Fruit fly (Drosophila melanogaster) whole organism, embryonic: Measurements from ENCODE around the gene CG5087.

Experiments used
- Ada2b ChIP-seq: fragments of 200-800 bp; sonication (Bioruptor generic); IDR thresholded peaks from 2 replicates; pipeline ENCODE4 v1.3.6; 2022; ENCODE audit warnings: missing biosample characterization, missing genetic modification characterization
- Asciz ChIP-seq: fragments of 200-800 bp; sonication (Bioruptor generic); optimal IDR thresholded peaks from 2 replicates; lab custom pipeline; 2017; ENCODE audit warnings: missing biosample characterization, mild to moderate bottlenecking, missing genetic modification characterization, missing genetic modification reagents
- Atf-2 ChIP-seq: fragments of 200-800 bp; sonication (Bioruptor generic); optimal IDR thresholded peaks from 2 replicates; lab custom pipeline; 2016; ENCODE audit warnings: missing biosample characterization, missing genetic modification characterization
- CG10321 ChIP-seq: fragments of 200-800 bp; sonication (Bioruptor generic); IDR thresholded peaks from 2 replicates; pipeline ENCODE4 v1.3.6; 2022; ENCODE audit warnings: missing biosample characterization, missing genetic modification characterization
- CG10959 ChIP-seq: fragments of 200-800 bp; sonication (Bioruptor generic); IDR thresholded peaks from 2 replicates; pipeline ENCODE4 v1.3.6; 2022; ENCODE audit warnings: missing biosample characterization, missing genetic modification characterization
- CG12155 ChIP-seq: fragments of 200-800 bp; sonication (Bioruptor generic); optimal IDR thresholded peaks from 3 replicates; lab custom pipeline; 2016; ENCODE audit warnings: missing biosample characterization, missing genetic modification characterization
- CG1233 ChIP-seq: fragments of 200-800 bp; sonication (Bioruptor generic); optimal IDR thresholded peaks from 4 replicates; lab custom pipeline; 2018; ENCODE audit warnings: missing biosample characterization, mild to moderate bottlenecking, missing genetic modification characterization
- CG13296 ChIP-seq: fragments of 200-800 bp; sonication (Bioruptor generic); optimal IDR thresholded peaks from 3 replicates; lab custom pipeline; 2018; ENCODE audit warnings: missing biosample characterization, mild to moderate bottlenecking, missing genetic modification characterization
- CG15011 ChIP-seq: fragments of 200-800 bp; sonication (Bioruptor generic); optimal IDR thresholded peaks from 3 replicates; lab custom pipeline; 2018; ENCODE audit warnings: missing biosample characterization, mild to moderate bottlenecking, missing genetic modification characterization
- CG18011 ChIP-seq: fragments of 200-800 bp; sonication (Bioruptor generic); optimal IDR thresholded peaks from 2 replicates; lab custom pipeline; 2017; ENCODE audit warnings: missing biosample characterization, missing genetic modification characterization, mild to moderate bottlenecking, moderate library complexity, missing genotype
- CG3065 ChIP-seq: fragments of 200-800 bp; sonication (Bioruptor generic); optimal IDR thresholded peaks from 2 replicates; lab custom pipeline; 2016; ENCODE audit warnings: missing biosample characterization, missing genetic modification characterization
- CG4854 ChIP-seq: fragments of 200-800 bp; sonication (Bioruptor generic); optimal IDR thresholded peaks from 2 replicates; lab custom pipeline; 2016; ENCODE audit warnings: missing biosample characterization, missing genetic modification characterization, inconsistent platforms
- CG6654 ChIP-seq: fragments of 200-800 bp; sonication (Bioruptor generic); optimal IDR thresholded peaks from 2 replicates; lab custom pipeline; 2017; ENCODE audit warnings: missing biosample characterization, mild to moderate bottlenecking, missing genetic modification characterization
- CG6813 ChIP-seq: fragments of 200-800 bp; sonication (Bioruptor generic); optimal IDR thresholded peaks from 2 replicates; lab custom pipeline; 2017; ENCODE audit warnings: missing biosample characterization, missing genetic modification characterization, mild to moderate bottlenecking, moderate library complexity, missing genetic modification reagents
- CG7372 ChIP-seq: fragments of 200-800 bp; sonication (Bioruptor generic); IDR thresholded peaks from 2 replicates; pipeline ENCODE4 v1.3.6; 2022; ENCODE audit warnings: missing biosample characterization, missing genetic modification characterization
- CG8089 ChIP-seq: fragments of 200-800 bp; sonication (Bioruptor generic); optimal IDR thresholded peaks from 3 replicates; lab custom pipeline; 2016; ENCODE audit warnings: missing biosample characterization, missing genetic modification characterization
- CG8359 ChIP-seq: fragments of 200-800 bp; sonication (Bioruptor generic); optimal IDR thresholded peaks from 2 replicates; lab custom pipeline; 2017; ENCODE audit warnings: missing biosample characterization, mild to moderate bottlenecking, missing genetic modification characterization, borderline replicate concordance
- CG8388 ChIP-seq: fragments of 200-800 bp; sonication (Bioruptor generic); optimal IDR thresholded peaks from 2 replicates; lab custom pipeline; 2019; ENCODE audit warnings: missing biosample characterization, mild to moderate bottlenecking, missing genetic modification characterization, moderate library complexity
- CG9437 ChIP-seq: fragments of 200-800 bp; sonication (Bioruptor generic); optimal IDR thresholded peaks from 2 replicates; lab custom pipeline; 2018; ENCODE audit warnings: missing biosample characterization, mild to moderate bottlenecking, missing genetic modification characterization
- CG9797 ChIP-seq: fragments of 200-800 bp; sonication (Bioruptor generic); optimal IDR thresholded peaks from 3 replicates; lab custom pipeline; 2018; ENCODE audit warnings: missing biosample characterization, mild to moderate bottlenecking, missing genetic modification characterization
- CG9876 ChIP-seq: fragments of 200-800 bp; sonication (Bioruptor generic); optimal IDR thresholded peaks from 2 replicates; lab custom pipeline; 2016; ENCODE audit warnings: missing biosample characterization, missing genetic modification characterization
- Dll ChIP-seq: fragments of 200-800 bp; sonication (Bioruptor generic); IDR thresholded peaks from 4 replicates; pipeline ENCODE4 v1.3.6; 2022; ENCODE audit warnings: missing biosample characterization, missing genetic modification characterization; ENCODE audit not compliant: partially characterized antibody
- Drgx ChIP-seq: fragments of 200-800 bp; sonication (Bioruptor generic); IDR thresholded peaks from 2 replicates; pipeline ENCODE4 v1.3.6; 2022; ENCODE audit warnings: missing biosample characterization, missing genetic modification characterization
- Pdp1 ChIP-seq, 2 experiments: fragments of 200-800 bp; sonication (Bioruptor generic); optimal IDR thresholded peaks; 3 replicates each; lab custom pipeline; 2016; ENCODE audit warnings: missing biosample characterization in 2 of 2, missing genetic modification characterization in 2 of 2, mild to moderate bottlenecking in 1 of 2, moderate library complexity in 1 of 2
- Six4 ChIP-seq: fragments of 200-800 bp; sonication (Bioruptor generic); optimal IDR thresholded peaks from 2 replicates; lab custom pipeline; 2016; ENCODE audit warnings: missing biosample characterization, missing genetic modification characterization
- Sry-β ChIP-seq: fragments of 200-800 bp; sonication (Bioruptor generic); optimal IDR thresholded peaks from 2 replicates; lab custom pipeline; 2018; ENCODE audit warnings: missing biosample characterization, mild to moderate bottlenecking, missing genetic modification characterization, moderate library complexity
- YL-1 ChIP-seq: fragments of 200-800 bp; sonication (Bioruptor generic); optimal IDR thresholded peaks from 3 replicates; lab custom pipeline; 2017; ENCODE audit warnings: missing biosample characterization, mild to moderate bottlenecking, missing genetic modification characterization
- ab ChIP-seq: fragments of 200-800 bp; sonication (Bioruptor generic); optimal IDR thresholded peaks from 2 replicates; lab custom pipeline; 2016; ENCODE audit warnings: missing biosample characterization, missing genetic modification characterization
- bab2 ChIP-seq: fragments of 200-800 bp; sonication (Bioruptor generic); optimal IDR thresholded peaks from 2 replicates; lab custom pipeline; 2016; ENCODE audit warnings: missing biosample characterization, missing genetic modification characterization
- btn ChIP-seq: fragments of 200-800 bp; sonication (Bioruptor generic); optimal IDR thresholded peaks from 2 replicates; lab custom pipeline; 2016; ENCODE audit warnings: missing biosample characterization, missing genetic modification characterization
- fd3F ChIP-seq: fragments of 200-800 bp; sonication (Bioruptor generic); optimal IDR thresholded peaks from 2 replicates; lab custom pipeline; 2018; ENCODE audit warnings: missing biosample characterization, mild to moderate bottlenecking, missing genetic modification characterization, moderate library complexity
- gt ChIP-seq: fragments of 200-800 bp; sonication (Bioruptor generic); IDR thresholded peaks from 2 replicates; pipeline ENCODE4 v1.3.6; 2022; ENCODE audit warnings: missing biosample characterization, missing genetic modification characterization
- jing ChIP-seq: fragments of 200-800 bp; sonication (Bioruptor generic); optimal IDR thresholded peaks from 2 replicates; lab custom pipeline; 2018; ENCODE audit warnings: missing biosample characterization, mild to moderate bottlenecking, missing genetic modification characterization
- pb ChIP-seq: fragments of 200-800 bp; sonication (Bioruptor generic); optimal IDR thresholded peaks from 3 replicates; lab custom pipeline; 2016; ENCODE audit warnings: missing biosample characterization, missing genetic modification characterization
- slp2 ChIP-seq: fragments of 200-800 bp; sonication (Bioruptor generic); optimal IDR thresholded peaks from 2 replicates; lab custom pipeline; 2016; ENCODE audit warnings: missing biosample characterization, missing genetic modification characterization
- tio ChIP-seq: fragments of 200-800 bp; sonication (Bioruptor generic); optimal IDR thresholded peaks from 2 replicates; lab custom pipeline; 2017; ENCODE audit warnings: missing biosample characterization, missing genetic modification characterization, inconsistent platforms
- trem ChIP-seq: fragments of 200-800 bp; optimal IDR thresholded peaks from 3 replicates; lab custom pipeline; 2019; ENCODE audit warnings: missing biosample characterization, mild to moderate bottlenecking, missing genetic modification characterization, moderate library complexity
- yki ChIP-seq: fragments of >200 bp; optimal IDR thresholded peaks from 3 replicates; lab custom pipeline; 2018
- zfh1 ChIP-seq: fragments of 200-800 bp; sonication (Bioruptor generic); IDR thresholded peaks from 3 replicates; pipeline ENCODE4 v1.3.6; 2022; ENCODE audit warnings: missing biosample characterization, missing genetic modification characterization

The CG5087 gene

DNA sequence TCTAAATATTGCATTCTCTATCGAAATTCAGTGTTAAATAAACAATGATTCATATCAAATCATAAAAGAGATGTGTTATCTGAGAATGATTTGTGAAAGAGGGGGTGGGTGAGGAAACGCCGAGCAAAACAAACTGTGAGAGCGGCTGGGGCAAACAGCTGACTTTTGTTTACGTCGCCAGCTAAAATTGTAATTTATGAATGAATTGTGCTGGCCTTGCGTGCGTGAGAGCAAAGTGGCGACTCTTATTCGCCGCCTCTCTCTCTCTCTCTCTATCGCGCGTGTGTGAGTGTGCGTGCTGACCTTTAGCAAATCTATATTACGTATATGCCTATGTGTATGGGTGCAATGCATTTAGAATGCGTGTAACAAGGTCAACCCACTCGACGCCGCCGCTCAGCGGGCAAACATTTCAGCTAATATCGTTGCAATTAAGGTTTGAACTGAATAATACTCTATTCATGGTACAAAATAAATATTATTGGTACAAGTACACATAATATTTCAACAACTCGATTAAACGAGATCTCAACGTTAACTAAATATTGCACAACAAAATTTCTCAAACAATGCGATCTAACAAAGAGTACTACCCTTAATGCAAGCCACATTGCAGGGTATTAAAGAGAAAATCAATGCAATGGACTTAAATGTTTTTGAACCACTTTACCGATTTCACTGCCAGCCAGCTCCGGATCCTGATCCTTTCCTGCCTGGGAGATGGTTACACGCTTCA lies 19.1 kb upstream of the CG5087 start (continued):
- TF ChIP-seq Pdp1 (GFP tag; optimal IDR thresholded peaks at IDR 0.05; lab: Kevin White, UChicago) (peak in 1 of 2 experiments; percentile 70), Six4 (GFP tag; lab: Kevin White, UChicago) (no peak), CG12155 (GFP tag; lab: Kevin White, UChicago) (no peak), Atf-2 (GFP tag; lab: Kevin White, UChicago) (no peak), yki (no peak), CG1233 (GFP tag; lab: Kevin White, UChicago) (no peak), zfh1 (GFP tag; lab: Robert Waterston, UW) (no peak), CG8359 (GFP tag; lab: Kevin White, UChicago) (no peak), CG9797 (GFP tag; lab: Kevin White, UChicago) (no peak), ab (GFP tag; lab: Kevin White, UChicago) (no peak), CG18011 (GFP tag; lab: Kevin White, UChicago) (no peak), CG13296 (GFP tag; lab: Kevin White, UChicago) (no peak), Sry-β (GFP tag; lab: Kevin White, UChicago) (no peak), CG6654 (GFP tag; lab: Kevin White, UChicago) (no peak), bab2 (GFP tag; lab: Kevin White, UChicago) (no peak), fd3F (GFP tag; lab: Kevin White, UChicago) (no peak), pb (GFP tag; lab: Kevin White, UChicago) (no peak), CG7372 (GFP tag; lab: Robert Waterston, UW) (no peak), Asciz (GFP tag; lab: Kevin White, UChicago) (no peak), YL-1 (GFP tag; lab: Kevin White, UChicago) (no peak), CG3065 (GFP tag; lab: Kevin White, UChicago) (no peak), Drgx (GFP tag; lab: Robert Waterston, UW) (peak; percentile 73), Ada2b (GFP tag; lab: Robert Waterston, UW) (no peak), CG10959 (GFP tag; lab: Robert Waterston, UW) (no peak), tio (GFP tag; lab: Kevin White, UChicago) (no peak), CG6813 (GFP tag; lab: Kevin White, UChicago) (no peak), gt (GFP tag; lab: Robert Waterston, UW) (no peak), CG15011 (GFP tag; lab: Kevin White, UChicago) (no peak), Dll (GFP tag; lab: Robert Waterston, UW) (peak; percentile 71), CG8089 (GFP tag; lab: Kevin White, UChicago) (no peak), CG9437 (GFP tag; lab: Kevin White, UChicago) (no peak), jing (GFP tag; lab: Kevin White, UChicago) (no peak), btn (no peak), CG9876 (GFP tag; lab: Kevin White, UChicago) (no peak), CG10321 (GFP tag; lab: Robert Waterston, UW) (no peak), trem (tag; lab: Kevin White, UChicago) (no peak)

dm6 chr3L:8979780-8980179 lies 18.2 kb upstream of the CG5087 start, which contains the start of gene CG5644:
Gene CG5644, minus strand, starts transcription at chr3L:8979880.
- TF ChIP-seq CG7372 (GFP tag; lab: Robert Waterston, UW) (peak; percentile 64), CG8388 (GFP tag; lab: Kevin White, UChicago) (no peak), slp2 (GFP tag; lab: Kevin White, UChicago) (no peak), CG4854 (no peak)
